Fruit fly (Drosophila melanogaster): Measurements from ENCODE around the gene bdl.

DNA sequence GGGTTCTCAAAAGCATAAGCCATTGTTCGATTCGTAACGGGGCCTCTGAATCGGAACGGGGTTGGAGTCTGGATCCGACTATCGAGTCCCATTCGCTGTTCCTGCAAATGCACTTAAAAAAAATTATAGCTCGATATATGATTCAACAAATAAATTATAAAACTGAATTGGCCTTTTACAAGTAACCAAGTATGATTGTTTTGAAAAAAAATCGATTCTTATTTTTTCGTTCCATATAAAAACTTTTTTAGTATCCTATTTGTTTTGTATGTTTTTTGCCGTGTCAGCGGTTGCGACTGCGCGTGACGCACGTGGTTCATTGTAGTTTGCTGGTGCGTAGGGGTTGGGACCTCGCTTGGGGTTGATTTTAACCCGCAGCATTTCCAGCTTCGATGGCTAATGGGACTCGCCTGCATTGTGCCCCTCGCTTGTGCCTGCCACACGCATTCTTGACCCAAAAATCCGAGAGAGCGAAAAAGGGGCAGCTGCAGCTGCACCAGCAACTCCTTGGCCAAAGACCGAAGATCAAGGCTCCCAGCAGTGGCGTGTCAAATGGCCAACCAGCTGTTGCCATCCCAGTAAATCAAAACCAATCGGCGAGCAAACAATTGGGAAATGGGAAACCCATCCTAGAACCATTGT lies 26.4 kb downstream of the bdl start:
- TF ChIP-seq CG34367 (tag; optimal IDR thresholded peaks at IDR 0.05) = peak; percentile 19
- TF ChIP-seq EcR (GFP tag; optimal IDR thresholded peaks at IDR 0.05) = no peak
- TF ChIP-seq CG9948 (tag; optimal IDR thresholded peaks at IDR 0.05) = peak; percentile 29
- TF ChIP-seq CG8159 (tag; optimal IDR thresholded peaks at IDR 0.05) = peak; percentile 63
- no peak for TF ChIP-seq CG4496 (GFP tag; IDR thresholded peaks at IDR 0.05)
- no peak for TF ChIP-seq fd96Ca (GFP tag; IDR thresholded peaks at IDR 0.05)
- TF ChIP-seq CG15710 (tag; optimal IDR thresholded peaks at IDR 0.05) = peak; percentile 51
- no peak for TF ChIP-seq gl (tag; optimal IDR thresholded peaks at IDR 0.05)
